Fruit fly (Drosophila melanogaster) whole organism, adult: ENCODE data around the gene CG1231.

ENCODE experiments used
- CG11617 ChIP-seq: fragments of 200-800 bp; sonication (Bioruptor generic); optimal IDR thresholded peaks from 2 replicates; lab custom pipeline; 2017; ENCODE audit warnings: mild to moderate bottlenecking, missing biosample characterization, missing genetic modification reagents, missing genetic modification characterization
- CG12768 ChIP-seq: fragments of 200-800 bp; sonication (Bioruptor generic); optimal IDR thresholded peaks from 2 replicates; lab custom pipeline; 2017; ENCODE audit warnings: missing biosample characterization, missing genetic modification characterization, mild to moderate bottlenecking, moderate library complexity, missing genetic modification reagents
- CG14711 ChIP-seq: fragments of 200-800 bp; sonication (Bioruptor generic); optimal IDR thresholded peaks from 2 replicates; lab custom pipeline; 2018; ENCODE audit warnings: missing biosample characterization, mild to moderate bottlenecking, missing genetic modification characterization, moderate library complexity
- CG1620 ChIP-seq: fragments of 200-800 bp; sonication (Bioruptor generic); optimal IDR thresholded peaks from 2 replicates; lab custom pipeline; 2016; ENCODE audit warnings: missing biosample characterization, missing genetic modification characterization
- CG33017 ChIP-seq: fragments of 200-800 bp; sonication (Bioruptor generic); optimal IDR thresholded peaks from 2 replicates; lab custom pipeline; 2018; ENCODE audit warnings: missing biosample characterization, mild to moderate bottlenecking, missing genetic modification characterization, moderate library complexity
- CG5204 ChIP-seq: fragments of 200-800 bp; sonication (Bioruptor generic); optimal IDR thresholded peaks from 2 replicates; lab custom pipeline; 2016; ENCODE audit warnings: missing biosample characterization, missing genetic modification characterization
- CG7045 ChIP-seq: fragments of 200-800 bp; sonication (Bioruptor generic); optimal IDR thresholded peaks from 2 replicates; lab custom pipeline; 2017; ENCODE audit warnings: missing biosample characterization, mild to moderate bottlenecking, missing genetic modification characterization
- CG7101 ChIP-seq: fragments of 200-800 bp; sonication (Bioruptor generic); optimal IDR thresholded peaks from 2 replicates; lab custom pipeline; 2018; ENCODE audit warnings: missing biosample characterization, mild to moderate bottlenecking, missing genetic modification characterization, moderate library complexity
- Clk ChIP-seq: fragments of 200-800 bp; sonication (Bioruptor generic); optimal IDR thresholded peaks from 2 replicates; lab custom pipeline; 2017; ENCODE audit warnings: missing biosample characterization, missing genetic modification characterization
- Crg-1 ChIP-seq: fragments of 200-800 bp; sonication (Bioruptor generic); optimal IDR thresholded peaks from 2 replicates; lab custom pipeline; 2016; ENCODE audit warnings: missing biosample characterization, missing genetic modification characterization
- Hr96 ChIP-seq: fragments of 200-800 bp; sonication (Bioruptor generic); optimal IDR thresholded peaks from 2 replicates; lab custom pipeline; 2016; ENCODE audit warnings: missing biosample characterization, missing genetic modification characterization
- Mnt ChIP-seq: fragments of 200-800 bp; sonication (Bioruptor generic); optimal IDR thresholded peaks from 2 replicates; lab custom pipeline; 2016; ENCODE audit warnings: missing biosample characterization, mild to moderate bottlenecking, missing genetic modification characterization
- bab1 ChIP-seq: fragments of 200-800 bp; sonication (Bioruptor generic); optimal IDR thresholded peaks from 3 replicates; lab custom pipeline; 2019; ENCODE audit warnings: missing biosample characterization, mild to moderate bottlenecking, missing genetic modification characterization, moderate library complexity
- cic ChIP-seq: fragments of 200-800 bp; sonication (Bioruptor generic); optimal IDR thresholded peaks from 2 replicates; lab custom pipeline; 2017; ENCODE audit warnings: missing biosample characterization, mild to moderate bottlenecking, missing genetic modification characterization, moderate library complexity
- cnc ChIP-seq, 2 experiments: fragments of >200 bp; optimal IDR thresholded peaks; 2 replicates each; lab custom pipeline; 2017
- kay ChIP-seq: fragments of 200-800 bp; sonication (Bioruptor generic); peaks from one replicate; lab custom pipeline; 2016; ENCODE audit warnings: missing biosample characterization, missing genetic modification characterization, borderline replicate concordance
- ovo ChIP-seq: fragments of 200-800 bp; sonication (Bioruptor generic); optimal IDR thresholded peaks from 2 replicates; lab custom pipeline; 2016; ENCODE audit warnings: missing biosample characterization, missing genetic modification characterization
- tj ChIP-seq: fragments of 200-800 bp; sonication (Bioruptor generic); optimal IDR thresholded peaks from 3 replicates; lab custom pipeline; 2017; ENCODE audit warnings: missing biosample characterization, mild to moderate bottlenecking, missing genetic modification characterization, moderate library complexity
- toe ChIP-seq: fragments of 200-800 bp; sonication (Bioruptor generic); optimal IDR thresholded peaks from 2 replicates; lab custom pipeline; 2016; ENCODE audit warnings: missing biosample characterization, missing genetic modification characterization

CG1231 gene

dm6 chr3L:388094-388493 is 31.9 kb downstream of the CG1231 start:
- TF ChIP-seq cic (GFP tag; lab: Kevin White, UChicago) (no peak), CG11617 (GFP tag; lab: Kevin White, UChicago) (no peak), CG12768 (GFP tag; lab: Kevin White, UChicago) (no peak), ovo (GFP tag; lab: Kevin White, UChicago) (no peak), cnc (optimal IDR thresholded peaks at IDR 0.05; lab: Kevin White, UChicago) (no peak), CG7045 (no peak), tj (GFP tag; lab: Kevin White, UChicago) (no peak), Crg-1 (no peak), CG1620 (GFP tag; lab: Kevin White, UChicago) (no peak), Hr96 (GFP tag; lab: Kevin White, UChicago) (no peak)

dm6 chr3L:390194-390593 is 34.0 kb downstream of the CG1231 start:
- TF ChIP-seq Clk: no peak
- TF ChIP-seq Mnt (GFP tag; lab: Kevin White, UChicago): no peak
- no peak for TF ChIP-seq cic (GFP tag; lab: Kevin White, UChicago)
- TF ChIP-seq CG33017: no peak
- no peak for TF ChIP-seq bab1 (GFP tag; lab: Kevin White, UChicago)
- no peak for TF ChIP-seq CG5204 (GFP tag; lab: Kevin White, UChicago)
- TF ChIP-seq CG7101 (tag; lab: Kevin White, UChicago): no peak

- TF ChIP-seq tj (GFP tag; lab: Kevin White, UChicago) (no peak), Hr96 (GFP tag; lab: Kevin White, UChicago) (no peak), CG1620 (GFP tag; lab: Kevin White, UChicago) (no peak), CG14711 (tag; lab: Kevin White, UChicago) (no peak), toe (GFP tag; lab: Kevin White, UChicago) (no peak), CG11617 (GFP tag; lab: Kevin White, UChicago) (no peak), ovo (GFP tag; lab: Kevin White, UChicago) (no peak), Crg-1 (no peak), CG12768 (GFP tag; lab: Kevin White, UChicago) (no peak)
Observed at dm6 chr3L:392622-393159, 36.5 kb downstream of the CG1231 start, which contains the start of gene trh. Gene trh, minus strand, starts transcription at chr3L:392633.

- TF ChIP-seq kay: no peak
- TF ChIP-seq CG1620 (GFP tag; lab: Kevin White, UChicago): no peak
- TF ChIP-seq cnc (optimal IDR thresholded peaks at IDR 0.05; lab: Kevin White, UChicago): no peak
- TF ChIP-seq CG5204 (GFP tag; lab: Kevin White, UChicago): no peak
- no peak for TF ChIP-seq tj (GFP tag; lab: Kevin White, UChicago)
- no peak for TF ChIP-seq ovo (GFP tag; lab: Kevin White, UChicago)
- TF ChIP-seq bab1 (GFP tag; lab: Kevin White, UChicago): no peak
Observed at dm6 chr3L:395192-395591, 39.0 kb downstream of the CG1231 start.

dm6 chr3L:400252-400651 is 44.0 kb downstream of the CG1231 start:
- TF ChIP-seq cic (GFP tag; lab: Kevin White, UChicago) (no peak), CG7045 (no peak), Mnt (GFP tag; lab: Kevin White, UChicago) (no peak), CG7101 (tag; lab: Kevin White, UChicago) (no peak), CG11617 (GFP tag; lab: Kevin White, UChicago) (no peak), Crg-1 (no peak), CG33017 (no peak), cnc (optimal IDR thresholded peaks at IDR 0.05; lab: Kevin White, UChicago) (no peak)
